Fruit fly (Drosophila melanogaster) whole organism, embryonic: ENCODE data around the gene CG7742.
A peak's percentile ranks its signal among the peaks of the same experiment; 100 is the strongest.

Experiments used
- ATbp ChIP-seq: fragments of 200-800 bp; sonication (Bioruptor generic); optimal IDR thresholded peaks from 2 replicates; lab custom pipeline; 2017; ENCODE audit warnings: missing biosample characterization, mild to moderate bottlenecking, missing genetic modification characterization, missing genetic modification reagents
- Awh ChIP-seq: fragments of 200-800 bp; sonication (Bioruptor generic); IDR thresholded peaks from 2 replicates; pipeline ENCODE4, ENCODE4 v1.3.6; 2022; ENCODE audit warnings: missing biosample characterization, missing genetic modification characterization
- CG1024 ChIP-seq: fragments of 200-800 bp; sonication (Bioruptor generic); IDR thresholded peaks from 2 replicates; pipeline ENCODE4 v1.3.6; 2022; ENCODE audit warnings: missing biosample characterization, missing genetic modification characterization
- CG11398 ChIP-seq: fragments of 200-800 bp; sonication (Bioruptor generic); optimal IDR thresholded peaks from 2 replicates; lab custom pipeline; 2016; ENCODE audit warnings: missing biosample characterization, missing genetic modification characterization
- CG12071 ChIP-seq: fragments of 200-800 bp; sonication (Bioruptor generic); optimal IDR thresholded peaks from 3 replicates; lab custom pipeline; 2018; ENCODE audit warnings: missing biosample characterization, mild to moderate bottlenecking, missing genetic modification characterization
- CG12219 ChIP-seq: fragments of 200-800 bp; sonication (Bioruptor generic); optimal IDR thresholded peaks from 3 replicates; lab custom pipeline; 2018; ENCODE audit warnings: missing biosample characterization, mild to moderate bottlenecking, missing genetic modification characterization
- CG13296 ChIP-seq: fragments of 200-800 bp; sonication (Bioruptor generic); optimal IDR thresholded peaks from 3 replicates; lab custom pipeline; 2018; ENCODE audit warnings: missing biosample characterization, mild to moderate bottlenecking, missing genetic modification characterization
- CG13894 ChIP-seq: fragments of 200-800 bp; sonication (Bioruptor generic); optimal IDR thresholded peaks from 3 replicates; lab custom pipeline; 2018; ENCODE audit warnings: missing biosample characterization, mild to moderate bottlenecking, missing genetic modification characterization, moderate library complexity
- CG15269 ChIP-seq: fragments of 200-800 bp; sonication (Bioruptor generic); optimal IDR thresholded peaks from 2 replicates; lab custom pipeline; 2018; ENCODE audit warnings: missing biosample characterization, mild to moderate bottlenecking, missing genetic modification characterization, moderate library complexity
- CG17359 ChIP-seq: fragments of 200-800 bp; sonication (Bioruptor generic); optimal IDR thresholded peaks from 3 replicates; lab custom pipeline; 2018; ENCODE audit warnings: missing biosample characterization, mild to moderate bottlenecking, missing genetic modification characterization, moderate library complexity
- CG17385 ChIP-seq: fragments of 200-800 bp; sonication (Bioruptor generic); optimal IDR thresholded peaks from 3 replicates; lab custom pipeline; 2018; ENCODE audit warnings: missing biosample characterization, mild to moderate bottlenecking, missing genetic modification characterization
- CG17829 ChIP-seq: fragments of 200-800 bp; optimal IDR thresholded peaks from 2 replicates; lab custom pipeline; 2019; ENCODE audit warnings: missing biosample characterization, mild to moderate bottlenecking, missing genetic modification characterization, moderate library complexity
- CG2120 ChIP-seq: fragments of 200-800 bp; sonication (Bioruptor generic); optimal IDR thresholded peaks from 3 replicates; lab custom pipeline; 2016; ENCODE audit warnings: missing biosample characterization, missing genetic modification characterization
- CG30403 ChIP-seq: fragments of 200-800 bp; sonication (Bioruptor generic); optimal IDR thresholded peaks from 3 replicates; lab custom pipeline; 2016; ENCODE audit warnings: missing biosample characterization, missing genetic modification characterization
- CG3281 ChIP-seq: fragments of 200-800 bp; sonication (Bioruptor generic); optimal IDR thresholded peaks from 3 replicates; lab custom pipeline; 2017; ENCODE audit warnings: missing biosample characterization, mild to moderate bottlenecking, missing genetic modification characterization
- CG34376 ChIP-seq: fragments of 200-800 bp; sonication (Bioruptor generic); optimal IDR thresholded peaks from 2 replicates; lab custom pipeline; 2018; ENCODE audit warnings: missing biosample characterization, mild to moderate bottlenecking, missing genetic modification characterization
- CG5953 ChIP-seq: fragments of 200-800 bp; sonication (Bioruptor generic); IDR thresholded peaks from 2 replicates; pipeline ENCODE4 v1.3.6; 2022; ENCODE audit warnings: missing biosample characterization, missing genetic modification characterization
- CG7839 ChIP-seq: fragments of 200-800 bp; sonication (Bioruptor generic); optimal IDR thresholded peaks from 3 replicates; lab custom pipeline; 2018; ENCODE audit warnings: missing biosample characterization, mild to moderate bottlenecking, missing genetic modification characterization, moderate library complexity
- CG8290 ChIP-seq, 3 experiments: fragments of 200-800 bp; sonication (Bioruptor generic); optimal IDR thresholded peaks; 2 replicates each; lab custom pipeline; 2016 to 2019; ENCODE audit warnings: missing biosample characterization in 3 of 3, missing genetic modification characterization in 3 of 3, mild to moderate bottlenecking in 2 of 3, moderate library complexity in 1 of 3
- CG9876 ChIP-seq: fragments of 200-800 bp; sonication (Bioruptor generic); optimal IDR thresholded peaks from 2 replicates; lab custom pipeline; 2016; ENCODE audit warnings: missing biosample characterization, missing genetic modification characterization
- CHES-1-like ChIP-seq: fragments of 200-800 bp; sonication (Bioruptor generic); optimal IDR thresholded peaks from 2 replicates; lab custom pipeline; 2016; ENCODE audit warnings: missing biosample characterization, missing genetic modification characterization
- D19B ChIP-seq: fragments of 200-800 bp; sonication (Bioruptor generic); optimal IDR thresholded peaks from 2 replicates; lab custom pipeline; 2017; ENCODE audit warnings: missing biosample characterization, mild to moderate bottlenecking, missing genetic modification characterization
- Dip3 ChIP-seq: fragments of 200-800 bp; sonication (Bioruptor generic); optimal IDR thresholded peaks from 3 replicates; lab custom pipeline; 2016; ENCODE audit warnings: missing biosample characterization, missing genetic modification characterization
- E2f2 ChIP-seq: fragments of 200-800 bp; sonication (Bioruptor generic); IDR thresholded peaks from 2 replicates; pipeline ENCODE4 v1.3.6; 2022; ENCODE audit warnings: missing biosample characterization, missing genetic modification characterization
- HLH4C ChIP-seq: fragments of 200-800 bp; sonication (Bioruptor generic); IDR thresholded peaks from 3 replicates; pipeline ENCODE4 v1.3.6; 2022; ENCODE audit warnings: missing biosample characterization, missing genetic modification characterization; ENCODE audit not compliant: partially characterized antibody
- HLH54F ChIP-seq: fragments of 200-800 bp; sonication (Bioruptor generic); optimal IDR thresholded peaks from 3 replicates; lab custom pipeline; 2016; ENCODE audit warnings: missing biosample characterization, missing genetic modification characterization
- Hand ChIP-seq: fragments of 200-800 bp; sonication (Bioruptor generic); optimal IDR thresholded peaks from 2 replicates; lab custom pipeline; 2017; ENCODE audit warnings: mild to moderate bottlenecking, missing biosample characterization, missing genetic modification reagents, missing genetic modification characterization
- Mrtf ChIP-seq: fragments of 200-800 bp; sonication (Bioruptor generic); IDR thresholded peaks from 3 replicates; pipeline ENCODE4 v1.3.6; 2022; ENCODE audit warnings: missing biosample characterization, missing genetic modification characterization
- PHDP ChIP-seq: fragments of 200-800 bp; sonication (Bioruptor generic); optimal IDR thresholded peaks from 3 replicates; lab custom pipeline; 2018; ENCODE audit warnings: missing biosample characterization, mild to moderate bottlenecking, missing genetic modification characterization, moderate library complexity
- Six4 ChIP-seq: fragments of 200-800 bp; sonication (Bioruptor generic); optimal IDR thresholded peaks from 2 replicates; lab custom pipeline; 2016; ENCODE audit warnings: missing biosample characterization, missing genetic modification characterization
- cato ChIP-seq: fragments of 200-800 bp; sonication (Bioruptor generic); optimal IDR thresholded peaks from 2 replicates; lab custom pipeline; 2016; ENCODE audit warnings: missing biosample characterization, missing genetic modification characterization, borderline replicate concordance
- chn ChIP-seq: fragments of 200-800 bp; sonication (Bioruptor generic); optimal IDR thresholded peaks from 2 replicates; lab custom pipeline; 2016; ENCODE audit warnings: missing biosample characterization, missing genetic modification characterization
- corto ChIP-seq: fragments of 200-800 bp; sonication (Bioruptor generic); optimal IDR thresholded peaks from 2 replicates; lab custom pipeline; 2016; ENCODE audit warnings: missing biosample characterization, mild to moderate bottlenecking, missing genetic modification characterization, moderate library complexity
- dan ChIP-seq: fragments of 200-800 bp; sonication (Bioruptor generic); IDR thresholded peaks from 2 replicates; pipeline ENCODE4 v1.3.6; 2022; ENCODE audit warnings: missing biosample characterization, missing genetic modification characterization
- esg ChIP-seq: fragments of 200-800 bp; sonication (Bioruptor generic); conservative IDR thresholded peaks from 2 replicates; pipeline ENCODE4 v1.3.6; 2022; ENCODE audit warnings: missing biosample characterization, missing genetic modification characterization
- exex ChIP-seq: fragments of 200-800 bp; sonication (Bioruptor generic); optimal IDR thresholded peaks from 4 replicates; lab custom pipeline; 2018; ENCODE audit warnings: missing biosample characterization, mild to moderate bottlenecking, missing genetic modification characterization, moderate library complexity
- fu2 ChIP-seq: fragments of 200-800 bp; sonication (Bioruptor generic); optimal IDR thresholded peaks from 2 replicates; lab custom pipeline; 2016; ENCODE audit warnings: missing biosample characterization, missing genetic modification characterization
- gfzf ChIP-seq: fragments of 200-800 bp; sonication (Bioruptor generic); optimal IDR thresholded peaks from 2 replicates; lab custom pipeline; 2016; ENCODE audit warnings: missing biosample characterization, mild to moderate bottlenecking, missing genetic modification characterization, moderate library complexity
- gro ChIP-seq: fragments of 200-800 bp; sonication (Bioruptor generic); optimal IDR thresholded peaks from 2 replicates; lab custom pipeline; 2016; ENCODE audit warnings: missing biosample characterization, missing genetic modification characterization
- lilli ChIP-seq: fragments of 200-800 bp; sonication (Bioruptor generic); optimal IDR thresholded peaks from 3 replicates; lab custom pipeline; 2016; ENCODE audit warnings: missing biosample characterization, missing genetic modification characterization
- mirr ChIP-seq: fragments of 200-800 bp; sonication (Bioruptor generic); optimal IDR thresholded peaks from 3 replicates; lab custom pipeline; 2018; ENCODE audit warnings: missing biosample characterization, mild to moderate bottlenecking, missing genetic modification characterization
- sens ChIP-seq: fragments of 200-800 bp; sonication (Bioruptor generic); peaks from one replicate; lab custom pipeline; 2016; ENCODE audit warnings: missing biosample characterization, missing genetic modification characterization
- seq ChIP-seq: fragments of 200-800 bp; sonication (Bioruptor generic); IDR thresholded peaks from 2 replicates; pipeline ENCODE4 v1.3.6; 2022; ENCODE audit warnings: missing biosample characterization, missing genetic modification characterization
- sr ChIP-seq: fragments of 200-800 bp; sonication (Bioruptor generic); IDR thresholded peaks from 3 replicates; pipeline ENCODE4 v1.3.6; 2022; ENCODE audit warnings: missing biosample characterization, missing genetic modification characterization
- stc ChIP-seq: fragments of 200-800 bp; sonication (Bioruptor generic); IDR thresholded peaks from 2 replicates; pipeline ENCODE4 v1.3.6; 2022; ENCODE audit warnings: missing biosample characterization, missing genetic modification characterization
- sug ChIP-seq: fragments of 200-800 bp; optimal IDR thresholded peaks from 2 replicates; lab custom pipeline; 2019; ENCODE audit warnings: missing biosample characterization, mild to moderate bottlenecking, missing genetic modification characterization, moderate library complexity
- wor ChIP-seq: fragments of 200-800 bp; sonication (Bioruptor generic); IDR thresholded peaks from 2 replicates; pipeline ENCODE4 v1.3.6; 2022; ENCODE audit warnings: missing biosample characterization, missing genetic modification characterization
- z ChIP-seq: fragments of 200-800 bp; sonication (Bioruptor generic); IDR thresholded peaks from 3 replicates; pipeline ENCODE4 v1.3.6; 2022; ENCODE audit warnings: missing biosample characterization, missing genetic modification characterization

The CG7742 gene

dm6 chr2L:5210145-5210504 lies 4.8 kb downstream of the CG7742 start, which contains the start of gene Cyp28d1:
Gene Cyp28d1 (plus strand): TSS chr2L:5210460.
- TF ChIP-seq CG5953 (GFP tag; lab: Robert Waterston, UW) (no peak), CG9876 (no peak), CHES-1-like (peak; percentile 4), HLH54F (GFP tag; lab: Kevin White, UChicago) (no peak), Hand (GFP tag; lab: Kevin White, UChicago) (peak; percentile 11), CG12219 (GFP tag; lab: Kevin White, UChicago) (no peak), CG2120 (GFP tag; lab: Kevin White, UChicago) (peak; percentile 4)

dm6 chr2L:5209244-5210144 lies 5.4 kb downstream of the CG7742 start:
- TF ChIP-seq lilli (GFP tag; lab: Kevin White, UChicago) (peak; percentile 32), CG17829 (tag; lab: Kevin White, UChicago) (no peak), mirr (peak; percentile 96), exex (peak; percentile 99), Mrtf (GFP tag; lab: Robert Waterston, UW) (no peak), CG11398 (GFP tag; lab: Kevin White, UChicago) (no peak), CG8290 (GFP tag; optimal IDR thresholded peaks at IDR 0.05; lab: Kevin White, UChicago) (no peak), CG8290 (tag; optimal IDR thresholded peaks at IDR 0.05; lab: Kevin White, UChicago) (no peak), Dip3 (GFP tag; lab: Kevin White, UChicago) (peak; percentile 26), CG3281 (GFP tag; lab: Kevin White, UChicago) (peak; percentile 19), HLH4C (GFP tag; lab: Robert Waterston, UW) (no peak), CG7839 (tag; lab: Kevin White, UChicago) (no peak), sug (tag; lab: Kevin White, UChicago) (peak; percentile 68), gro (GFP tag; lab: Kevin White, UChicago) (peak; percentile 7), wor (no peak), gfzf (GFP tag; lab: Kevin White, UChicago) (no peak), chn (GFP tag; lab: Kevin White, UChicago) (no peak), ATbp (GFP tag; lab: Kevin White, UChicago) (no peak), PHDP (peak; percentile 40), seq (no peak), dan (GFP tag; lab: Robert Waterston, UW) (no peak), cato (GFP tag; lab: Kevin White, UChicago) (no peak), sens (peak; percentile 65), z (GFP tag; lab: Robert Waterston, UW) (no peak), fu2 (GFP tag; lab: Kevin White, UChicago) (peak; percentile 16), CG17359 (tag; lab: Kevin White, UChicago) (no peak), CG15269 (tag; lab: Kevin White, UChicago) (peak; percentile 42), CG1024 (GFP tag; lab: Robert Waterston, UW) (no peak), corto (GFP tag; lab: Kevin White, UChicago) (peak; percentile 23), CG13894 (no peak), sr (GFP tag; lab: Robert Waterston, UW) (no peak), CG12071 (GFP tag; lab: Kevin White, UChicago) (no peak), CG13296 (GFP tag; lab: Kevin White, UChicago) (peak; percentile 6), CG30403 (GFP tag; lab: Kevin White, UChicago) (peak; percentile 20), Awh (no peak), CG17385 (peak; percentile 15), Six4 (GFP tag; lab: Kevin White, UChicago) (no peak), stc (GFP tag; lab: Robert Waterston, UW) (no peak), CG34376 (GFP tag; lab: Kevin White, UChicago) (peak; percentile 69), D19B (peak; percentile 46), esg (no peak), E2f2 (GFP tag; lab: Robert Waterston, UW) (no peak)
